Worm (Caenorhabditis elegans) whole organism, L4/young adult: Measurements from ENCODE around the gene C09G9.5.
A peak's percentile ranks its signal among the peaks of the same experiment; 100 is the strongest.

ENCODE experiments used
- W03F9.2 ChIP-seq: fragments of 150-350 bp; optimal IDR thresholded peaks from 2 replicates; lab custom pipeline; 2014; ENCODE audit warnings: missing biosample characterization, missing genetic modification characterization
- him-1 ChIP-seq: sonication (generic microtip); optimal IDR thresholded peaks from 2 replicates; lab custom pipeline; 2016; ENCODE audit warnings: missing genotype, missing genetic modification reagents, missing genetic modification characterization, missing compliant biosample characterization

DNA sequence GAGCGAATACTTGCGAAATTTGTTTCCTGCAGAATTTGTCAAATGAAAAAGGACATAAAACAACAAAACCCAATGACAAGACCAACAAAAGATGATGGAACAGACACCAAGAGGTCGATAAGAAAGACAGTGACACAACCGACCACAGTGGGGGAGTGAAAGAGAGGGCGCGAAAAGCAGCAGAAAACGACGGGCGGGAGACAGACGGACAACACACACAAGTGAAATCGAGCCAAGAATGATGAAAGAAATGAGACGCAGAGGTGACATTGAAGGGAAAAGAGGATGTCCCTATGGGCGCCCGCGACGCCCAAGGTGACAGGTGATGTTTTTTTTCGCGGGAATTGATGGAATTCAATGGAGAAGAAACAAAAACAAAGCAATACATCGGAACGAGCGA is 20.2 kb upstream of the C09G9.5 start:
- TF ChIP-seq him-1 (tag; lab: Kevin White, UChicago) (no peak), W03F9.2 (tag; lab: Kevin White, UChicago) (peak; percentile 74)
